Worm (Caenorhabditis elegans) whole organism, young adult: ENCODE results near the gene lam-1.

Experiments used
- ama-1 ChIP-seq, 3 experiments: fragments of 150-350 bp in 1 of 3; sonication (generic microtip) in 2 of 3; optimal IDR thresholded peaks; 2 replicates each; lab custom pipeline; 2014 to 2018; ENCODE audit warnings: missing biosample characterization in 2 of 3, missing genetic modification characterization in 2 of 3, missing genetic modification reagents in 2 of 3
- ceh-79 ChIP-seq: sonication (generic microtip); optimal IDR thresholded peaks from 2 replicates; lab custom pipeline; 2017; ENCODE audit warnings: mild to moderate bottlenecking, missing genetic modification characterization, missing compliant biosample characterization
- egl-18 ChIP-seq: fragments of 200-800 bp; sonication (Bioruptor generic); IDR thresholded peaks from 2 replicates; pipeline ENCODE4 v1.3.6; 2022; ENCODE audit warnings: missing genetic modification reagents, missing genetic modification characterization, missing compliant biosample characterization
- egrh-3 ChIP-seq: fragments of 200-800 bp; sonication (Bioruptor generic); IDR thresholded peaks from 2 replicates; pipeline ENCODE4 v1.3.6; 2022; ENCODE audit warnings: missing genetic modification reagents, missing genetic modification characterization, missing compliant biosample characterization
- nhr-179 ChIP-seq: sonication (generic microtip); optimal IDR thresholded peaks from 2 replicates; lab custom pipeline; 2016; ENCODE audit warnings: mild to moderate bottlenecking, missing genetic modification characterization, missing compliant biosample characterization
- pbrm-1 ChIP-seq: fragments of 200-800 bp; sonication (Bioruptor generic); IDR thresholded peaks from 2 replicates; pipeline ENCODE4 v1.3.6; 2022; ENCODE audit warnings: missing genetic modification reagents, missing genetic modification characterization, missing compliant biosample characterization
- pha-4 ChIP-seq: fragments of 150-350 bp; sonication (generic microtip); optimal IDR thresholded peaks from 2 replicates; lab custom pipeline; 2014; ENCODE audit warnings: missing biosample characterization, missing genetic modification reagents, missing genetic modification characterization
- repo-1 ChIP-seq: sonication (generic microtip); optimal IDR thresholded peaks from 2 replicates; lab custom pipeline; 2017; ENCODE audit warnings: mild to moderate bottlenecking, missing genetic modification characterization, missing compliant biosample characterization
- ztf-28 ChIP-seq: fragments of 200-800 bp; sonication (Bioruptor generic); IDR thresholded peaks from 2 replicates; pipeline ENCODE4 v1.3.6; 2022; ENCODE audit warnings: missing genetic modification reagents, missing genetic modification characterization, missing compliant biosample characterization

ce11 chrIV:5216349-5216748, 43.2 kb downstream of the lam-1 start:
- no peak for TF ChIP-seq nhr-179 (tag; lab: Kevin White, UChicago)
- TF ChIP-seq ama-1 (optimal IDR thresholded peaks at IDR 0.05; lab: Kevin White, UChicago), result no peak
- TF ChIP-seq ama-1 (GFP tag; optimal IDR thresholded peaks at IDR 0.05; lab: Kevin White, UChicago), result no peak
- TF ChIP-seq pbrm-1 (GFP tag; lab: Robert Waterston, UW), result no peak
- TF ChIP-seq ztf-28 (GFP tag; lab: Robert Waterston, UW), result no peak
- TF ChIP-seq ceh-79 (tag; lab: Kevin White, UChicago), result no peak
- TF ChIP-seq egl-18 (GFP tag; lab: Robert Waterston, UW), result no peak
- no peak for TF ChIP-seq pha-4
- no peak for TF ChIP-seq egrh-3 (GFP tag; lab: Robert Waterston, UW)
- TF ChIP-seq repo-1 (tag; lab: Kevin White, UChicago), result no peak
